Fruit fly (Drosophila melanogaster) S2 (cell line): Measurements from ENCODE around the gene ome.

Experiments
- CG8478 ChIP-seq: fragments of >200 bp; optimal IDR thresholded peaks from 2 replicates; lab custom pipeline; 2018
- CTCF ChIP-seq, 2 experiments: fragments of >200 bp; optimal IDR thresholded peaks; 2 replicates each; lab custom pipeline; 2018

DNA sequence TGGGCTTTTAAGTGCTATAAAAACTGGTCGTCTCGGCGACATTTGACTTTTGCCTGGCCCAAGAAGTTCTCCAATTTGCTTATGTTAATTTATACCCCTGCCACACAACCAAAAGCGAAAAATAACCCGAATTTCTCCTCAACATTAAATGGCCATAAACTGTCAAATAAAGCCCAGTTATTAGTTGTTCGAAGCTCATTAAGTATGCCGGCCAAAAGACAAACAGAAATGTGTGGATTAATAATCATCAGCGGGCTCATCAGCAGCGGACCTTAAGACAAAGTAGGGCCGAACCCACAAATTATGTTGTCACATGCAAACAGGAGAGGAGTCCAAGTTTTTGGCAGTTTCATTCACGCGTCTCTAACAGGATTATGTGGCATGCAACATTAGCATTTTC is 17.5 kb upstream of the ome start:
- TF ChIP-seq CG8478 (no peak), CTCF (optimal IDR thresholded peaks at IDR 0.05; lab: Kevin White, UChicago) (no peak)
